Worm (Caenorhabditis elegans) whole organism, L1 larva: ENCODE measurements around the gene Y17G9B.2.

Experiments used
- ceh-88 ChIP-seq: fragments of 200-800 bp; sonication (Bioruptor generic); IDR thresholded peaks from 2 replicates; pipeline ENCODE4 v1.3.6; 2022; ENCODE audit warnings: missing genetic modification characterization, missing compliant biosample characterization
- egl-27 ChIP-seq, 2 experiments: fragments of 150-350 bp in 1 of 2; sonication (generic microtip); optimal IDR thresholded peaks; 3 replicates each; lab custom pipeline; 2017 to 2018; ENCODE audit warnings: missing biosample characterization in 2 of 2, missing genetic modification characterization in 2 of 2, missing genetic modification reagents in 2 of 2
- fkh-10 ChIP-seq: sonication (generic microtip); optimal IDR thresholded peaks from 2 replicates; lab custom pipeline; 2017; ENCODE audit warnings: missing biosample characterization, missing genetic modification reagents, missing genetic modification characterization
- lin-13 ChIP-seq: fragments of 150-350 bp; optimal IDR thresholded peaks from 2 replicates; lab custom pipeline; 2014; ENCODE audit warnings: missing biosample characterization, missing genetic modification reagents, missing genetic modification characterization
- lir-3 ChIP-seq: sonication (generic microtip); optimal IDR thresholded peaks from 2 replicates; lab custom pipeline; 2016; ENCODE audit warnings: mild to moderate bottlenecking, missing genetic modification characterization, moderate library complexity, missing compliant biosample characterization; ENCODE audit not compliant: poor library complexity
- lsy-2 ChIP-seq, 2 experiments: fragments of 150-350 bp; optimal IDR thresholded peaks; 2 replicates each; lab custom pipeline; 2014; ENCODE audit warnings: missing biosample characterization in 2 of 2, missing genetic modification characterization in 2 of 2
- skn-1 ChIP-seq: fragments of 150-350 bp; optimal IDR thresholded peaks from 2 replicates; lab custom pipeline; 2014; ENCODE audit warnings: missing biosample characterization, missing genetic modification characterization
- snpc-4 ChIP-seq: fragments of 150-350 bp; optimal IDR thresholded peaks from 2 replicates; lab custom pipeline; 2014; ENCODE audit warnings: missing biosample characterization, missing genetic modification characterization
- unc-62 ChIP-seq: fragments of 150-350 bp; optimal IDR thresholded peaks from 2 replicates; lab custom pipeline; 2014; ENCODE audit warnings: missing biosample characterization, missing genetic modification reagents, missing genetic modification characterization
- ztf-11 ChIP-seq, 2 experiments: sonication (generic microtip); optimal IDR thresholded peaks; 2 replicates each; lab custom pipeline; 2016 to 2017; ENCODE audit warnings: missing genetic modification characterization in 2 of 2, missing biosample characterization in 1 of 2, missing compliant biosample characterization in 1 of 2

- TF ChIP-seq unc-62 (no peak), lir-3 (tag; lab: Kevin White, UChicago) (no peak), egl-27 (tag; optimal IDR thresholded peaks at IDR 0.05; lab: Kevin White, UChicago) (no peak), lin-13 (GFP tag; lab: Kevin White, UChicago) (no peak), snpc-4 (no peak), skn-1 (tag; lab: Kevin White, UChicago) (no peak), lsy-2 (tag; optimal IDR thresholded peaks at IDR 0.05; lab: Kevin White, UChicago) (no peak), ceh-88 (no peak), fkh-10 (GFP tag; lab: Kevin White, UChicago) (no peak), ztf-11 (tag; optimal IDR thresholded peaks at IDR 0.05; lab: Kevin White, UChicago) (no peak)
These were observed 7.8 kb downstream of the Y17G9B.2 start, which contains the start of gene R11E3.2 for ce11 chrIV:4771792-4772191.
